Worm (Caenorhabditis elegans) whole organism, L2 larva: Measurements from ENCODE around the gene rom-1.
A peak's percentile ranks its signal among the peaks of the same experiment; 100 is the strongest.

Source experiments
- C34F6.9 ChIP-seq: fragments of 150-350 bp; optimal IDR thresholded peaks from 2 replicates; lab custom pipeline; 2014; ENCODE audit warnings: missing biosample characterization, missing genetic modification characterization
- F13H6.1 ChIP-seq: sonication (generic microtip); optimal IDR thresholded peaks from 2 replicates; lab custom pipeline; 2016; ENCODE audit warnings: missing genetic modification characterization, missing compliant biosample characterization
- R02D3.7 ChIP-seq: fragments of 150-350 bp; optimal IDR thresholded peaks from 2 replicates; lab custom pipeline; 2014; ENCODE audit warnings: missing biosample characterization, missing genetic modification characterization
- Y55F3AM.14 ChIP-seq: fragments of 200-800 bp; sonication (Bioruptor generic); optimal IDR thresholded peaks from 2 replicates; lab custom pipeline; 2018; ENCODE audit warnings: mild to moderate bottlenecking, missing genetic modification characterization, missing compliant biosample characterization
- aly-2 ChIP-seq: fragments of 150-350 bp; optimal IDR thresholded peaks from 2 replicates; lab custom pipeline; 2014; ENCODE audit warnings: missing biosample characterization, missing genetic modification characterization
- ama-1 ChIP-seq: fragments of 150-350 bp; optimal IDR thresholded peaks from 2 replicates; lab custom pipeline; 2018; ENCODE audit warnings: inconsistent platforms
- blmp-1 ChIP-seq: sonication (generic microtip); optimal IDR thresholded peaks from 2 replicates; lab custom pipeline; 2017; ENCODE audit warnings: missing genetic modification characterization, mild to moderate bottlenecking, missing compliant biosample characterization, antibody characterized with exemption, moderate library complexity; ENCODE audit not compliant: insufficient read depth
- ceh-16 ChIP-seq: fragments of 150-350 bp; optimal IDR thresholded peaks from 2 replicates; lab custom pipeline; 2014; ENCODE audit warnings: missing biosample characterization, missing genetic modification characterization
- ceh-82 ChIP-seq: fragments of 150-350 bp; optimal IDR thresholded peaks from 2 replicates; lab custom pipeline; 2014; ENCODE audit warnings: missing biosample characterization, missing genetic modification characterization
- crh-2 ChIP-seq: sonication (generic microtip); optimal IDR thresholded peaks from 2 replicates; lab custom pipeline; 2017; ENCODE audit warnings: missing biosample characterization, missing genetic modification characterization
- egl-27 ChIP-seq: sonication (generic microtip); optimal IDR thresholded peaks from 3 replicates; lab custom pipeline; 2017; ENCODE audit warnings: missing biosample characterization, missing genetic modification reagents, missing genetic modification characterization
- elt-1 ChIP-seq: fragments of 150-350 bp; optimal IDR thresholded peaks from 2 replicates; lab custom pipeline; 2014; ENCODE audit warnings: missing biosample characterization, missing genetic modification characterization
- fos-1 ChIP-seq: fragments of 150-350 bp; optimal IDR thresholded peaks from 2 replicates; lab custom pipeline; 2014; ENCODE audit warnings: missing biosample characterization, missing genetic modification characterization
- gmeb-1 ChIP-seq: fragments of 150-350 bp; optimal IDR thresholded peaks from 2 replicates; lab custom pipeline; 2014; ENCODE audit warnings: missing biosample characterization, missing genetic modification characterization
- lin-11 ChIP-seq: fragments of 150-350 bp; sonication (generic microtip); optimal IDR thresholded peaks from 2 replicates; lab custom pipeline; 2014; ENCODE audit warnings: missing biosample characterization, missing genetic modification characterization, inconsistent platforms, mixed read lengths
- lin-39 ChIP-seq: fragments of 150-350 bp; optimal IDR thresholded peaks from 2 replicates; lab custom pipeline; 2014; ENCODE audit warnings: missing biosample characterization, missing genetic modification reagents, missing genetic modification characterization
- lsy-2 ChIP-seq, 2 experiments: fragments of 150-350 bp in 1 of 2; sonication (generic microtip) in 1 of 2; optimal IDR thresholded peaks; 2 replicates each; lab custom pipeline; 2014 to 2017; ENCODE audit warnings: missing biosample characterization in 2 of 2, missing genetic modification characterization in 2 of 2
- mbf-1 ChIP-seq: sonication (generic microtip); optimal IDR thresholded peaks from 2 replicates; lab custom pipeline; 2017; ENCODE audit warnings: missing biosample characterization, missing genetic modification characterization
- mdl-1 ChIP-seq, 2 experiments: fragments of 150-350 bp in 1 of 2; sonication (generic microtip) in 1 of 2; optimal IDR thresholded peaks; 2 replicates each; lab custom pipeline; 2017; ENCODE audit warnings: missing biosample characterization in 2 of 2, missing genetic modification characterization in 2 of 2
- nhr-10 ChIP-seq: sonication (generic microtip); optimal IDR thresholded peaks from 2 replicates; lab custom pipeline; 2017; ENCODE audit warnings: missing biosample characterization, missing genetic modification characterization
- nhr-11 ChIP-seq: fragments of 150-350 bp; optimal IDR thresholded peaks from 2 replicates; lab custom pipeline; 2014; ENCODE audit warnings: missing biosample characterization, missing genetic modification characterization
- nhr-12 ChIP-seq: fragments of 150-350 bp; optimal IDR thresholded peaks from 2 replicates; lab custom pipeline; 2014; ENCODE audit warnings: missing biosample characterization, missing genetic modification characterization
- nhr-129 ChIP-seq: fragments of 150-350 bp; optimal IDR thresholded peaks from 2 replicates; lab custom pipeline; 2014; ENCODE audit warnings: missing biosample characterization, missing genetic modification characterization
- nhr-237 ChIP-seq: fragments of 150-350 bp; optimal IDR thresholded peaks from 2 replicates; lab custom pipeline; 2014; ENCODE audit warnings: missing biosample characterization, missing genetic modification characterization
- nhr-25 ChIP-seq: fragments of 150-350 bp; sonication (generic microtip); optimal IDR thresholded peaks from 3 replicates; lab custom pipeline; 2014; ENCODE audit warnings: missing biosample characterization, missing genetic modification characterization
- nhr-6 ChIP-seq: fragments of 150-350 bp; optimal IDR thresholded peaks from 2 replicates; lab custom pipeline; 2014; ENCODE audit warnings: missing biosample characterization, missing genetic modification characterization
- nhr-77 ChIP-seq: fragments of 150-350 bp; optimal IDR thresholded peaks from 2 replicates; lab custom pipeline; 2014; ENCODE audit warnings: missing biosample characterization, missing genetic modification characterization
- peb-1 ChIP-seq: fragments of 150-350 bp; optimal IDR thresholded peaks from 2 replicates; lab custom pipeline; 2014; ENCODE audit warnings: missing biosample characterization, missing genetic modification characterization
- sem-4 ChIP-seq: fragments of 150-350 bp; optimal IDR thresholded peaks from 2 replicates; lab custom pipeline; 2014; ENCODE audit warnings: missing biosample characterization, missing genetic modification reagents, missing genetic modification characterization
- skn-1 ChIP-seq: sonication (generic microtip); optimal IDR thresholded peaks from 2 replicates; lab custom pipeline; 2017; ENCODE audit warnings: missing biosample characterization, missing genetic modification characterization
- sma-3 ChIP-seq: sonication (generic microtip); optimal IDR thresholded peaks from 2 replicates; lab custom pipeline; 2016; ENCODE audit warnings: missing genetic modification reagents, missing genetic modification characterization, missing compliant biosample characterization
- snpc-4 ChIP-seq: fragments of 150-350 bp; optimal IDR thresholded peaks from 2 replicates; lab custom pipeline; 2014; ENCODE audit warnings: missing biosample characterization, missing genetic modification characterization
- unc-39 ChIP-seq: fragments of 150-350 bp; optimal IDR thresholded peaks from 2 replicates; lab custom pipeline; 2014; ENCODE audit warnings: missing biosample characterization, missing genetic modification characterization
- unc-55 ChIP-seq: fragments of 150-350 bp; sonication (generic microtip); optimal IDR thresholded peaks from 3 replicates; lab custom pipeline; 2014; ENCODE audit warnings: missing biosample characterization, missing genetic modification reagents, missing genetic modification characterization
- unc-62 ChIP-seq: fragments of 150-350 bp; optimal IDR thresholded peaks from 2 replicates; lab custom pipeline; 2014; ENCODE audit warnings: missing biosample characterization, missing genetic modification reagents, missing genetic modification characterization
- ztf-11 ChIP-seq: sonication (generic microtip); optimal IDR thresholded peaks from 2 replicates; lab custom pipeline; 2017; ENCODE audit warnings: missing biosample characterization, missing genetic modification characterization

rom-1 gene

DNA sequence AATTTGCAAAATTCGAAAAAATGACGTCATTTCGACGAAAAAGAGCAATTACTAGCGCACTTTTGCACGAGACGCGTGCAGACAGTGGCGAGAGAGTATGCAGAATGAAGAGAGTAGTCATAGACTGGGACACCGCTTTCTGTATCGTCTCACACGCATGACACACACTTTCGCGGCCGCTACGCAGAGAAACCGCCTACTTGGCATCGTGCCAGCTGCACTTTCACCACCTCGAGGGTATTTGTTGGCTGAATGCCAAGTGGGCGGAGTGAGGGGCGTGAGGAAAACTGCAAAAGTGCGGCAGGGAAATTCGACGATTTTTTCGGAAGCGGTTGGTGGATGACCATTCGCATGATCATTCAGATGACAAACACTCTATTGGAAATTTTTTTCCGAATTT lies 7.3 kb upstream of the rom-1 start (continued):
- TF ChIP-seq lin-39 (peak; percentile 77), blmp-1 (tag; lab: Kevin White, UChicago) (peak; percentile 99), mbf-1 (tag; lab: Kevin White, UChicago) (no peak), egl-27 (tag; lab: Kevin White, UChicago) (peak; percentile 98), lsy-2 (tag; optimal IDR thresholded peaks at IDR 0.05; lab: Kevin White, UChicago) (peak; percentile 94 to 97), skn-1 (tag; lab: Kevin White, UChicago) (peak; percentile 41), nhr-237 (tag; lab: Kevin White, UChicago) (peak; percentile 87), nhr-129 (tag; lab: Kevin White, UChicago) (peak; percentile 99)
- TF ChIP-seq, all 48 proteins: peak for 41

- TF ChIP-seq egl-27 (tag; lab: Kevin White, UChicago) (no peak), C34F6.9 (tag; lab: Kevin White, UChicago) (no peak), fos-1 (tag; lab: Kevin White, UChicago) (peak; percentile 28)
- TF ChIP-seq, all 48 proteins: peak for 1
Observed at ce11 chrIII:4900260-4900659, 6.7 kb upstream of the rom-1 start, which contains the start of gene tag-340. Gene tag-340, plus strand, starts transcription at chrIII:4900508.

DNA sequence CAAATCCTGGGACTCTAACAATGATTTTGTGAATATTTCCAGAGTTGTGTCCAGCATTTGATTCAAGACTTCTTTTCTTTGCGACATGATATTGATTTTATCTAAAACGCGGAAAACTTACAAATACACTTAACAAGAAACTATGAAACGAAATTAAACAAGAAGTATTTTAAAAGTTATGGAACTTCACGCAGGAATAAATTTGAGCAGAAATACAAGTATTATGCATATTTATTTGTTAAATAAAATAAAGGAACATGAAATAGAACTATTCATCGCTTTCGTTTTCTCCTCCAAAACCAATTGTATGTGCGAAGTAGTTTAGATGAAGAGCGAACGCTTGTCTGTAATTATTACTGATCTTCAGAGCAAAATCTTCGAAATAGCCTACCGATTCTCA lies 3.2 kb upstream of the rom-1 start, which contains the start of gene kbp-2:
Gene kbp-2, minus strand, starts transcription at position 101 of the 400 bp plus-strand sequence.
- TF ChIP-seq nhr-77 (no peak), lin-11 (tag; lab: Kevin White, UChicago) (no peak), mdl-1 (tag; optimal IDR thresholded peaks at IDR 0.05; lab: Kevin White, UChicago) (no peak), lsy-2 (tag; optimal IDR thresholded peaks at IDR 0.05; lab: Kevin White, UChicago) (no peak), sma-3 (GFP tag; lab: Kevin White, UChicago) (no peak), ceh-16 (tag; lab: Kevin White, UChicago) (no peak), egl-27 (tag; lab: Kevin White, UChicago) (no peak), nhr-11 (tag; lab: Kevin White, UChicago) (no peak), Y55F3AM.14 (GFP tag; lab: Kevin White, UChicago) (no peak), lin-39 (no peak), peb-1 (tag; lab: Kevin White, UChicago) (no peak), F13H6.1 (tag; lab: Kevin White, UChicago) (no peak), nhr-237 (tag; lab: Kevin White, UChicago) (no peak), ceh-82 (no peak), nhr-10 (tag; lab: Kevin White, UChicago) (no peak), ama-1 (lab: Kevin White, UChicago) (no peak), snpc-4 (no peak), elt-1 (tag; lab: Kevin White, UChicago) (no peak), unc-39 (tag; lab: Kevin White, UChicago) (no peak)

DNA sequence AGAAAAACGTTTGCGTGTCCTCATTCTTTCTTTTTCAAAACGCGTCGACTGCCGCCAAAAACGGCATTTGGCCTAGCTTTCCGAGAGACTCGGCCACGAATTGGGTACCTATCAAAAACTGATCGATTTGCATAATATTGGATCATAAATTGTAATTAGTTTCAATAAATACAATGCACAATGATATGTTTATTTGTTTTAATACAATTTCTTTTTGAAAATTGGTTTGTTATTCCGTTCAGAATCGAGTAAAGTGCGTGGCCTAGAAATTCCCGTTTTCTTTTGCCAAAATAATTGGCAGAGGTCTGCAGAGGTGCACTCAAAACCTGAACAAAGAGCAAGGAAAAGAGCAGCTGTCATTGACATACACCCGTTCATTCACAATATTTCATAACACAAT lies 1.6 kb upstream of the rom-1 start, which contains the start of gene F26F4.8:
Gene F26F4.8, minus strand, starts transcription at position 69 of the 400 bp plus-strand sequence.
- TF ChIP-seq egl-27 (tag; lab: Kevin White, UChicago) (no peak), R02D3.7 (no peak), fos-1 (tag; lab: Kevin White, UChicago) (peak; percentile 36), ztf-11 (no peak), Y55F3AM.14 (GFP tag; lab: Kevin White, UChicago) (no peak), nhr-25 (tag; lab: Kevin White, UChicago) (no peak), crh-2 (tag; lab: Kevin White, UChicago) (no peak), nhr-77 (no peak), ceh-82 (no peak), nhr-12 (no peak), lsy-2 (tag; optimal IDR thresholded peaks at IDR 0.05; lab: Kevin White, UChicago) (peak in 1 of 2 experiments; percentile 41), F13H6.1 (tag; lab: Kevin White, UChicago) (peak; percentile 28), sem-4 (tag; lab: Kevin White, UChicago) (no peak), C34F6.9 (tag; lab: Kevin White, UChicago) (peak; percentile 55), gmeb-1 (tag; lab: Kevin White, UChicago) (peak; percentile 17), unc-62 (no peak), aly-2 (tag; lab: Kevin White, UChicago) (no peak), nhr-129 (tag; lab: Kevin White, UChicago) (peak; percentile 16), unc-55 (GFP tag; lab: Kevin White, UChicago) (peak; percentile 21), nhr-6 (tag; lab: Kevin White, UChicago) (no peak), lin-11 (tag; lab: Kevin White, UChicago) (no peak), snpc-4 (no peak)
